Worm (Caenorhabditis elegans): ENCODE data around the gene Y71H2AM.20.

The Y71H2AM.20 gene

DNA sequence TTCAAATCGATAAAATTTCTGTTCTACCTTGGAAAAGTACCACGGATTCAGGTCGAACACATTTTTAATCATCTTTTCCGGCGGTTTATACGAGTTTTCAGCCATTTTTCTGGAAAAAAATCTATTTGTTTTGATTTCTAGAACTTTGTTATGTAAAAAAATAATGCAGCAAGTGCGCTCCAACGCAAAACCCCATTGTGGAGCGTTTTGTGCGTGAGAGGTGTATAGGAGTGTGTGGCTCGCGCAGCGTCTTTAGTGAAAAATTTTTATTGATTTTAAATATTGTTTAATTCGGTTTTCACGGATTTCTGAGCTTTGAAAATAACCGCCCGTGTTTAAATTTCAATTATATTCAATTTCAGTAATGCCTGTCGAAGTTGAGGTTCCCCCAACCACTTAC lies at the start of gene Y71H2AM.20:
Gene Y71H2AM.20, minus strand, starts transcription at position 109 of the 400 bp plus-strand sequence.
- TF ChIP-seq lin-15B (tag; optimal IDR thresholded peaks at IDR 0.05), result peak; percentile 100
- TF ChIP-seq fkh-2 (tag; optimal IDR thresholded peaks at IDR 0.05), result peak; percentile 23
- TF ChIP-seq skn-1 (tag; optimal IDR thresholded peaks at IDR 0.05), result peak; percentile 92
- TF ChIP-seq fos-1 (tag; optimal IDR thresholded peaks at IDR 0.05), result peak; percentile 90
- peak; percentile 44 for TF ChIP-seq ztf-11 (tag; optimal IDR thresholded peaks at IDR 0.05)
- TF ChIP-seq unc-39 (tag; optimal IDR thresholded peaks at IDR 0.05), result no peak
- no peak for TF ChIP-seq zag-1 (tag; optimal IDR thresholded peaks at IDR 0.05)
- peak in 2 of 3 experiments; percentile 35 to 44 for TF ChIP-seq elt-3 (tag; optimal IDR thresholded peaks at IDR 0.05)
- TF ChIP-seq nhr-77 (tag; optimal IDR thresholded peaks at IDR 0.05), result peak; percentile 72
- peak; percentile 83 for TF ChIP-seq nhr-11 (tag; optimal IDR thresholded peaks at IDR 0.05)
- TF ChIP-seq hmg-11 (tag; optimal IDR thresholded peaks at IDR 0.05), result peak; percentile 88
- TF ChIP-seq nfya-1 (tag; optimal IDR thresholded peaks at IDR 0.05; ENCODE audit: insufficient read depth), result peak; percentile 97
- peak; percentile 91 for TF ChIP-seq lsy-12 (tag; optimal IDR thresholded peaks at IDR 0.05)
- peak; percentile 60 for TF ChIP-seq nhr-76 (tag; optimal IDR thresholded peaks at IDR 0.05)
- TF ChIP-seq fkh-10 (GFP tag; optimal IDR thresholded peaks at IDR 0.05), result peak; percentile 91
- TF ChIP-seq pha-4 (tag; optimal IDR thresholded peaks at IDR 0.05), result peak; percentile 100
- TF ChIP-seq mdl-1 (tag; optimal IDR thresholded peaks at IDR 0.05), result no peak
- TF ChIP-seq mml-1 (tag; optimal IDR thresholded peaks at IDR 0.05), result no peak
- TF ChIP-seq jun-1 (tag; optimal IDR thresholded peaks at IDR 0.05), result peak; percentile 91
- peak; percentile 73 for TF ChIP-seq unc-62 (GFP tag; optimal IDR thresholded peaks at IDR 0.05)
- TF ChIP-seq ceh-28 (tag; optimal IDR thresholded peaks at IDR 0.05), result peak; percentile 88
- peak; percentile 81 for TF ChIP-seq pqm-1 (tag; optimal IDR thresholded peaks at IDR 0.05)
- TF ChIP-seq aly-2 (tag; optimal IDR thresholded peaks at IDR 0.05), result no peak
- TF ChIP-seq eor-1 (tag; optimal IDR thresholded peaks at IDR 0.05), result no peak
- peak; percentile 75 for TF ChIP-seq ztf-4 (tag; optimal IDR thresholded peaks at IDR 0.05)
- peak; percentile 51 for TF ChIP-seq elt-1 (tag; optimal IDR thresholded peaks at IDR 0.05)
- peak; percentile 82 for TF ChIP-seq elt-2 (tag; optimal IDR thresholded peaks at IDR 0.05)
- TF ChIP-seq nhr-43 (tag; optimal IDR thresholded peaks at IDR 0.05; ENCODE audit: poor library complexity, severe bottlenecking), result peak; percentile 68
- TF ChIP-seq nhr-237 (tag; optimal IDR thresholded peaks at IDR 0.05), result no peak
- TF ChIP-seq nhr-12 (tag; optimal IDR thresholded peaks at IDR 0.05), result no peak
- peak; percentile 81 for TF ChIP-seq egl-27 (tag; optimal IDR thresholded peaks at IDR 0.05)
- TF ChIP-seq R02D3.7 (tag; optimal IDR thresholded peaks at IDR 0.05), result peak; percentile 83
- peak; percentile 97 for TF ChIP-seq snpc-4 (tag; optimal IDR thresholded peaks at IDR 0.05)
- TF ChIP-seq egl-5 (tag; optimal IDR thresholded peaks at IDR 0.05), result peak; percentile 82
- TF ChIP-seq nhr-25 (tag; optimal IDR thresholded peaks at IDR 0.05), result peak; percentile 92
- TF ChIP-seq tbx-2 (tag; optimal IDR thresholded peaks at IDR 0.05), result peak; percentile 76
- no peak for TF ChIP-seq ceh-16 (tag; optimal IDR thresholded peaks at IDR 0.05)
- peak; percentile 98 for TF ChIP-seq lin-39 (tag; optimal IDR thresholded peaks at IDR 0.05)
- TF ChIP-seq ZK546.5 (tag; optimal IDR thresholded peaks at IDR 0.05), result peak; percentile 10
- peak; percentile 24 for TF ChIP-seq nhr-67 (tag; optimal IDR thresholded peaks at IDR 0.05)
- TF ChIP-seq sea-2 (GFP tag; optimal IDR thresholded peaks at IDR 0.05), result no peak
- TF ChIP-seq ceh-82 (tag; optimal IDR thresholded peaks at IDR 0.05), result peak; percentile 56
- peak; percentile 97 for TF ChIP-seq nhr-23 (tag; optimal IDR thresholded peaks at IDR 0.05)

ce11 chrIII:2834998-2835397 lies 49.2 kb upstream of the Y71H2AM.20 start:
- TF ChIP-seq ceh-28 (tag; optimal IDR thresholded peaks at IDR 0.05) (peak; percentile 89), unc-39 (tag; optimal IDR thresholded peaks at IDR 0.05) (no peak)

- TF ChIP-seq unc-62 (GFP tag; optimal IDR thresholded peaks at IDR 0.05) (no peak), nhr-12 (tag; optimal IDR thresholded peaks at IDR 0.05) (no peak), fkh-10 (GFP tag; optimal IDR thresholded peaks at IDR 0.05) (no peak), pqm-1 (tag; optimal IDR thresholded peaks at IDR 0.05) (no peak), unc-39 (tag; optimal IDR thresholded peaks at IDR 0.05) (no peak), sea-2 (GFP tag; optimal IDR thresholded peaks at IDR 0.05) (no peak), skn-1 (tag; optimal IDR thresholded peaks at IDR 0.05) (no peak), hmg-11 (tag; optimal IDR thresholded peaks at IDR 0.05) (no peak), nhr-237 (tag; optimal IDR thresholded peaks at IDR 0.05) (no peak), ama-1 (optimal IDR thresholded peaks at IDR 0.05) (no peak), ceh-9 (tag; optimal IDR thresholded peaks at IDR 0.05) (no peak), nhr-67 (tag; optimal IDR thresholded peaks at IDR 0.05) (no peak), nhr-77 (tag; optimal IDR thresholded peaks at IDR 0.05) (no peak), R02D3.7 (tag; optimal IDR thresholded peaks at IDR 0.05) (no peak), nhr-43 (tag; optimal IDR thresholded peaks at IDR 0.05; ENCODE audit: poor library complexity, severe bottlenecking) (no peak), ceh-16 (tag; optimal IDR thresholded peaks at IDR 0.05) (no peak), elt-1 (tag; optimal IDR thresholded peaks at IDR 0.05) (no peak)
Measured at ce11 chrIII:2834363-2834762, 48.6 kb upstream of the Y71H2AM.20 start, which contains the start of gene txdc-17. txdc-17 (plus strand) TSS chrIII:2834663.
